Worm (Caenorhabditis elegans): ENCODE data around the gene Y116A8C.468.

The Y116A8C.468 gene

ce11 chrIV:16924092-16924491, 5.9 kb downstream of the Y116A8C.468 start, which contains the start of gene nep-24:
nep-24 (plus strand) TSS chrIV:16924392.
- TF ChIP-seq klf-2 (GFP tag; conservative IDR thresholded peaks at IDR 0.05) = no peak
- no peak for TF ChIP-seq T22C8.4 (GFP tag; IDR thresholded peaks at IDR 0.05)
- TF ChIP-seq cog-1 (tag; optimal IDR thresholded peaks at IDR 0.05) = no peak
- no peak for TF ChIP-seq flt-1 (GFP tag; IDR thresholded peaks at IDR 0.05)
- no peak for TF ChIP-seq ref-1 (GFP tag; conservative IDR thresholded peaks at IDR 0.05)
- TF ChIP-seq ztf-29 (GFP tag; IDR thresholded peaks at IDR 0.05) = no peak
- no peak for TF ChIP-seq tab-1 (GFP tag; IDR thresholded peaks at IDR 0.05)
- TF ChIP-seq med-1 (GFP tag; optimal IDR thresholded peaks at IDR 0.05; ENCODE audit: insufficient read depth) = no peak
- TF ChIP-seq ztf-23 (GFP tag; IDR thresholded peaks at IDR 0.05) = no peak

ce11 chrIV:16925363-16925863, 7.2 kb downstream of the Y116A8C.468 start:
- TF ChIP-seq ztf-23 (GFP tag; IDR thresholded peaks at IDR 0.05) = no peak
- TF ChIP-seq klf-2 (GFP tag; conservative IDR thresholded peaks at IDR 0.05) = no peak
- TF ChIP-seq tab-1 (GFP tag; IDR thresholded peaks at IDR 0.05) = no peak
- no peak for TF ChIP-seq med-1 (GFP tag; optimal IDR thresholded peaks at IDR 0.05; ENCODE audit: insufficient read depth)
- no peak for TF ChIP-seq flt-1 (GFP tag; IDR thresholded peaks at IDR 0.05)
- TF ChIP-seq T22C8.4 (GFP tag; IDR thresholded peaks at IDR 0.05) = no peak
- no peak for TF ChIP-seq ztf-29 (GFP tag; IDR thresholded peaks at IDR 0.05)
- TF ChIP-seq cog-1 (tag; optimal IDR thresholded peaks at IDR 0.05) = no peak
- TF ChIP-seq ref-1 (GFP tag; conservative IDR thresholded peaks at IDR 0.05) = no peak

ce11 chrIV:16926558-16926957, 8.4 kb downstream of the Y116A8C.468 start:
- TF ChIP-seq tab-1 (GFP tag; IDR thresholded peaks at IDR 0.05) (no peak), cog-1 (tag; optimal IDR thresholded peaks at IDR 0.05) (no peak), klf-2 (GFP tag; conservative IDR thresholded peaks at IDR 0.05) (no peak), ztf-29 (GFP tag; IDR thresholded peaks at IDR 0.05) (no peak), flt-1 (GFP tag; IDR thresholded peaks at IDR 0.05) (no peak), T22C8.4 (GFP tag; IDR thresholded peaks at IDR 0.05) (no peak), ztf-23 (GFP tag; IDR thresholded peaks at IDR 0.05) (no peak), ref-1 (GFP tag; conservative IDR thresholded peaks at IDR 0.05) (no peak), med-1 (GFP tag; optimal IDR thresholded peaks at IDR 0.05; ENCODE audit: insufficient read depth) (no peak)

- TF ChIP-seq flt-1 (GFP tag; IDR thresholded peaks at IDR 0.05) (no peak), klf-2 (GFP tag; conservative IDR thresholded peaks at IDR 0.05) (no peak), med-1 (GFP tag; optimal IDR thresholded peaks at IDR 0.05; ENCODE audit: insufficient read depth) (no peak), tab-1 (GFP tag; IDR thresholded peaks at IDR 0.05) (no peak), ztf-29 (GFP tag; IDR thresholded peaks at IDR 0.05) (no peak)
These were observed 12.9 kb downstream of the Y116A8C.468 start, which contains the start of gene Y116A8C.49 for ce11 chrIV:16931077-16931476. Y116A8C.49 (minus strand) TSS chrIV:16931177.

- TF ChIP-seq ztf-29 (GFP tag; IDR thresholded peaks at IDR 0.05) (no peak), T22C8.4 (GFP tag; IDR thresholded peaks at IDR 0.05) (no peak), ref-1 (GFP tag; conservative IDR thresholded peaks at IDR 0.05) (no peak), tab-1 (GFP tag; IDR thresholded peaks at IDR 0.05) (no peak), med-1 (GFP tag; optimal IDR thresholded peaks at IDR 0.05; ENCODE audit: insufficient read depth) (no peak), flt-1 (GFP tag; IDR thresholded peaks at IDR 0.05) (no peak), cog-1 (tag; optimal IDR thresholded peaks at IDR 0.05) (no peak), ztf-23 (GFP tag; IDR thresholded peaks at IDR 0.05) (no peak), klf-2 (GFP tag; conservative IDR thresholded peaks at IDR 0.05) (no peak)
These were observed 17.9 kb downstream of the Y116A8C.468 start for ce11 chrIV:16936053-16936452.

ce11 chrIV:16939001-16939400, 20.8 kb downstream of the Y116A8C.468 start, which contains the start of gene Y116A8C.10:
Y116A8C.10 (minus strand) TSS chrIV:16939101.
- TF ChIP-seq T22C8.4 (GFP tag; IDR thresholded peaks at IDR 0.05) = no peak

ce11 chrIV:16946746-16947145, 28.6 kb downstream of the Y116A8C.468 start, which contains the start of the genes Y116A8C.9 and arf-6:
Y116A8C.9 (minus strand) TSS chrIV:16946800.
arf-6 (plus strand) TSS chrIV:16947120.
- TF ChIP-seq flt-1 (GFP tag; IDR thresholded peaks at IDR 0.05) (peak; percentile 81), ref-1 (GFP tag; conservative IDR thresholded peaks at IDR 0.05) (no peak), tab-1 (GFP tag; IDR thresholded peaks at IDR 0.05) (peak; percentile 67; the same call in 1 of the 2 replicates), ztf-23 (GFP tag; IDR thresholded peaks at IDR 0.05) (peak; percentile 76), ztf-29 (GFP tag; IDR thresholded peaks at IDR 0.05) (no peak), med-1 (GFP tag; optimal IDR thresholded peaks at IDR 0.05; ENCODE audit: insufficient read depth) (peak; percentile 84), T22C8.4 (GFP tag; IDR thresholded peaks at IDR 0.05) (peak; percentile 87), klf-2 (GFP tag; conservative IDR thresholded peaks at IDR 0.05) (peak; percentile 77; the same call in 1 of the 2 replicates), cog-1 (tag; optimal IDR thresholded peaks at IDR 0.05) (peak; percentile 1)

ce11 chrIV:16949767-16950166, 31.6 kb downstream of the Y116A8C.468 start, which contains the start of gene rad-54.B:
rad-54.B (plus strand) TSS chrIV:16950067.
- TF ChIP-seq flt-1 (GFP tag; IDR thresholded peaks at IDR 0.05) = no peak
- no peak for TF ChIP-seq ztf-23 (GFP tag; IDR thresholded peaks at IDR 0.05)
- no peak for TF ChIP-seq T22C8.4 (GFP tag; IDR thresholded peaks at IDR 0.05)
- TF ChIP-seq ref-1 (GFP tag; conservative IDR thresholded peaks at IDR 0.05) = no peak

- no peak for TF ChIP-seq cog-1 (tag; optimal IDR thresholded peaks at IDR 0.05)
- 0 out of 2 replicates have a peak, but pooled peaks have one; percentile 46 for TF ChIP-seq T22C8.4 (GFP tag; IDR thresholded peaks at IDR 0.05)
These were observed 34.2 kb downstream of the Y116A8C.468 start for ce11 chrIV:16952389-16952788.

- TF ChIP-seq T22C8.4 (GFP tag; IDR thresholded peaks at IDR 0.05) (peak; percentile 48; the same call in 1 of the 2 replicates), klf-2 (GFP tag; conservative IDR thresholded peaks at IDR 0.05) (no peak)
These were observed 44.3 kb downstream of the Y116A8C.468 start for ce11 chrIV:16962445-16962844.
